Worm (Caenorhabditis elegans) whole organism, L3 larva: Measurements from ENCODE around the gene K08F11.1.
A peak's percentile ranks its signal among the peaks of the same experiment; 100 is the strongest.

Experiments used
- R02D3.7 ChIP-seq: fragments of 150-350 bp; optimal IDR thresholded peaks from 2 replicates; lab custom pipeline; 2014; ENCODE audit warnings: missing biosample characterization, missing genetic modification characterization
- ZK546.5 ChIP-seq: sonication (generic microtip); optimal IDR thresholded peaks from 2 replicates; lab custom pipeline; 2017; ENCODE audit warnings: missing biosample characterization, missing genetic modification characterization
- aly-2 ChIP-seq: fragments of 150-350 bp; optimal IDR thresholded peaks from 2 replicates; lab custom pipeline; 2014; ENCODE audit warnings: missing biosample characterization, missing genetic modification characterization
- ceh-28 ChIP-seq: fragments of 150-350 bp; optimal IDR thresholded peaks from 2 replicates; lab custom pipeline; 2014; ENCODE audit warnings: missing biosample characterization, missing genetic modification reagents, missing genetic modification characterization
- ceh-82 ChIP-seq: fragments of 150-350 bp; optimal IDR thresholded peaks from 2 replicates; lab custom pipeline; 2014; ENCODE audit warnings: missing biosample characterization, missing genetic modification characterization
- daf-12 ChIP-seq: fragments of 150-350 bp; optimal IDR thresholded peaks from 2 replicates; lab custom pipeline; 2014; ENCODE audit warnings: missing biosample characterization, missing genetic modification reagents, missing genetic modification characterization
- egl-27 ChIP-seq: sonication (generic microtip); optimal IDR thresholded peaks from 4 replicates; lab custom pipeline; 2017; ENCODE audit warnings: missing biosample characterization, missing genetic modification reagents, missing genetic modification characterization
- egl-5 ChIP-seq: fragments of 150-350 bp; optimal IDR thresholded peaks from 2 replicates; lab custom pipeline; 2017; ENCODE audit warnings: missing biosample characterization, missing genetic modification reagents, missing genetic modification characterization, inconsistent platforms
- elt-1 ChIP-seq: fragments of 150-350 bp; optimal IDR thresholded peaks from 2 replicates; lab custom pipeline; 2014; ENCODE audit warnings: missing biosample characterization, missing genetic modification characterization
- elt-2 ChIP-seq: sonication (generic microtip); optimal IDR thresholded peaks from 2 replicates; lab custom pipeline; 2016; ENCODE audit warnings: missing genetic modification reagents, mild to moderate bottlenecking, missing genetic modification characterization, missing compliant biosample characterization
- eor-1 ChIP-seq, 2 experiments: fragments of 150-350 bp; optimal IDR thresholded peaks; 2 replicates each; lab custom pipeline; 2014 to 2018; ENCODE audit warnings: missing biosample characterization in 2 of 2, missing genetic modification characterization in 2 of 2
- fkh-2 ChIP-seq: fragments of 150-350 bp; optimal IDR thresholded peaks from 2 replicates; lab custom pipeline; 2014; ENCODE audit warnings: missing biosample characterization, missing genetic modification reagents, missing genetic modification characterization
- fos-1 ChIP-seq: fragments of 150-350 bp; optimal IDR thresholded peaks from 2 replicates; lab custom pipeline; 2014; ENCODE audit warnings: missing biosample characterization, missing genetic modification characterization
- jun-1 ChIP-seq: fragments of 150-350 bp; optimal IDR thresholded peaks from 2 replicates; lab custom pipeline; 2014; ENCODE audit warnings: missing biosample characterization, missing genetic modification reagents, missing genetic modification characterization
- nfya-1 ChIP-seq: sonication (generic microtip); optimal IDR thresholded peaks from 2 replicates; lab custom pipeline; 2017; ENCODE audit warnings: missing genetic modification characterization, mild to moderate bottlenecking, missing compliant biosample characterization, antibody characterized with exemption, moderate library complexity; ENCODE audit not compliant: insufficient read depth
- nhr-11 ChIP-seq: fragments of 150-350 bp; optimal IDR thresholded peaks from 2 replicates; lab custom pipeline; 2014; ENCODE audit warnings: missing biosample characterization, missing genetic modification characterization
- nhr-12 ChIP-seq: fragments of 150-350 bp; optimal IDR thresholded peaks from 2 replicates; lab custom pipeline; 2014; ENCODE audit warnings: missing biosample characterization, missing genetic modification characterization
- nhr-23 ChIP-seq: fragments of 150-350 bp; optimal IDR thresholded peaks from 2 replicates; lab custom pipeline; 2014; ENCODE audit warnings: missing biosample characterization, missing genetic modification reagents, missing genetic modification characterization
- nhr-25 ChIP-seq: sonication (generic microtip); optimal IDR thresholded peaks from 2 replicates; lab custom pipeline; 2017; ENCODE audit warnings: missing biosample characterization, missing genetic modification characterization
- nhr-28 ChIP-seq: fragments of 150-350 bp; optimal IDR thresholded peaks from 2 replicates; lab custom pipeline; 2014; ENCODE audit warnings: missing biosample characterization, missing genetic modification characterization
- nhr-43 ChIP-seq: sonication (generic microtip); optimal IDR thresholded peaks from 2 replicates; lab custom pipeline; 2016; ENCODE audit warnings: mild to moderate bottlenecking, missing genetic modification characterization, missing compliant biosample characterization; ENCODE audit not compliant: poor library complexity, severe bottlenecking
- skn-1 ChIP-seq: fragments of 150-350 bp; optimal IDR thresholded peaks from 2 replicates; lab custom pipeline; 2014; ENCODE audit warnings: missing biosample characterization, missing genetic modification characterization
- snpc-4 ChIP-seq: fragments of 150-350 bp; optimal IDR thresholded peaks from 2 replicates; lab custom pipeline; 2014; ENCODE audit warnings: missing biosample characterization, missing genetic modification characterization
- tbx-2 ChIP-seq: sonication (generic microtip); optimal IDR thresholded peaks from 2 replicates; lab custom pipeline; 2016; ENCODE audit warnings: mild to moderate bottlenecking, missing genetic modification characterization, missing compliant biosample characterization
- ztf-11 ChIP-seq: fragments of 150-350 bp; optimal IDR thresholded peaks from 2 replicates; lab custom pipeline; 2014; ENCODE audit warnings: missing biosample characterization, missing genetic modification characterization
- ztf-4 ChIP-seq: fragments of 150-350 bp; optimal IDR thresholded peaks from 2 replicates; lab custom pipeline; 2014; ENCODE audit warnings: missing biosample characterization, missing genetic modification characterization

Gene K08F11.1

ce11 chrIV:4724562-4724961 is at the start of gene K08F11.1:
TSS of gene K08F11.1 (plus strand) at chrIV:4724862.
- TF ChIP-seq egl-5 (tag; lab: Kevin White, UChicago), result no peak
- no peak for TF ChIP-seq nhr-23 (tag; lab: Kevin White, UChicago)

ce11 chrIV:4678718-4679117 is 45.9 kb upstream of the K08F11.1 start, which contains the start of gene kin-36:
TSS of gene kin-36 (plus strand) at chrIV:4679018.
- TF ChIP-seq ceh-82 (no peak), snpc-4 (tag; lab: Kevin White, UChicago) (no peak), ZK546.5 (no peak), nhr-12 (tag; lab: Kevin White, UChicago) (no peak), egl-27 (tag; lab: Kevin White, UChicago) (no peak), eor-1 (tag; optimal IDR thresholded peaks at IDR 0.05; lab: Kevin White, UChicago) (no peak), elt-2 (no peak), fos-1 (no peak), ceh-28 (tag; lab: Kevin White, UChicago) (no peak), nhr-43 (tag; lab: Kevin White, UChicago) (no peak), tbx-2 (tag; lab: Kevin White, UChicago) (no peak), R02D3.7 (tag; lab: Kevin White, UChicago) (no peak), nhr-11 (no peak), nhr-28 (tag; lab: Kevin White, UChicago) (no peak)

- TF ChIP-seq egl-27 (tag; lab: Kevin White, UChicago), result no peak
- peak; percentile 59 for TF ChIP-seq nfya-1 (tag; lab: Kevin White, UChicago)
Measured at ce11 chrIV:4683149-4683548, 41.5 kb upstream of the K08F11.1 start.

- TF ChIP-seq nfya-1 (tag; lab: Kevin White, UChicago) (peak; percentile 83), fkh-2 (tag; lab: Kevin White, UChicago) (no peak)
Measured at ce11 chrIV:4686291-4686830, 38.3 kb upstream of the K08F11.1 start.

- TF ChIP-seq aly-2 (tag; lab: Kevin White, UChicago), result no peak
- TF ChIP-seq jun-1 (tag; lab: Kevin White, UChicago), result no peak
- peak; percentile 48 for TF ChIP-seq nhr-25 (tag; lab: Kevin White, UChicago)
- TF ChIP-seq elt-1 (tag; lab: Kevin White, UChicago), result peak; percentile 18
Measured at ce11 chrIV:4686898-4687297, 37.8 kb upstream of the K08F11.1 start.

ce11 chrIV:4688221-4688620 is 36.4 kb upstream of the K08F11.1 start, which contains the start of gene bus-4:
TSS of gene bus-4 (plus strand) at chrIV:4688269.
- TF ChIP-seq skn-1 (tag; lab: Kevin White, UChicago), result no peak
- TF ChIP-seq nfya-1 (tag; lab: Kevin White, UChicago), result no peak
- TF ChIP-seq daf-12 (tag; lab: Kevin White, UChicago), result no peak
- no peak for TF ChIP-seq ztf-4 (tag; lab: Kevin White, UChicago)
- TF ChIP-seq, all 47 proteins: peak for 0

- TF ChIP-seq ztf-11, result no peak
- no peak for TF ChIP-seq nhr-25 (tag; lab: Kevin White, UChicago)
Measured at ce11 chrIV:4692463-4692862, 32.2 kb upstream of the K08F11.1 start, which contains the start of gene spe-51. TSS of gene spe-51 (plus strand) at chrIV:4692763.

ce11 chrIV:4703911-4704310 is 20.8 kb upstream of the K08F11.1 start, which contains the start of gene ogdh-1:
TSS of gene ogdh-1 (minus strand) at chrIV:4704011.
- TF ChIP-seq fkh-2 (tag; lab: Kevin White, UChicago), result no peak
